Worm (Caenorhabditis elegans) whole organism, L3 larva: ENCODE results near the gene ZK632.11.

ENCODE experiments used
- ZK546.5 ChIP-seq: sonication (generic microtip); optimal IDR thresholded peaks from 2 replicates; lab custom pipeline; 2017; ENCODE audit warnings: missing biosample characterization, missing genetic modification characterization
- ama-1 ChIP-seq: fragments of 150-350 bp; optimal IDR thresholded peaks from 2 replicates; lab custom pipeline; 2018
- ceh-82 ChIP-seq: fragments of 150-350 bp; optimal IDR thresholded peaks from 2 replicates; lab custom pipeline; 2014; ENCODE audit warnings: missing biosample characterization, missing genetic modification characterization
- elt-1 ChIP-seq: fragments of 150-350 bp; optimal IDR thresholded peaks from 2 replicates; lab custom pipeline; 2014; ENCODE audit warnings: missing biosample characterization, missing genetic modification characterization
- elt-2 ChIP-seq: sonication (generic microtip); optimal IDR thresholded peaks from 2 replicates; lab custom pipeline; 2016; ENCODE audit warnings: missing genetic modification reagents, mild to moderate bottlenecking, missing genetic modification characterization, missing compliant biosample characterization
- lin-39 ChIP-seq: fragments of 150-350 bp; optimal IDR thresholded peaks from 2 replicates; lab custom pipeline; 2018; ENCODE audit warnings: missing biosample characterization, missing genetic modification reagents, missing genetic modification characterization
- nfya-1 ChIP-seq: sonication (generic microtip); optimal IDR thresholded peaks from 2 replicates; lab custom pipeline; 2017; ENCODE audit warnings: missing genetic modification characterization, mild to moderate bottlenecking, missing compliant biosample characterization, antibody characterized with exemption, moderate library complexity; ENCODE audit not compliant: insufficient read depth
- nhr-12 ChIP-seq: fragments of 150-350 bp; optimal IDR thresholded peaks from 2 replicates; lab custom pipeline; 2014; ENCODE audit warnings: missing biosample characterization, missing genetic modification characterization
- nhr-76 ChIP-seq: fragments of 150-350 bp; sonication (generic microtip); optimal IDR thresholded peaks from 5 replicates; lab custom pipeline; 2014; ENCODE audit warnings: missing biosample characterization, missing genetic modification characterization
- nhr-77 ChIP-seq: fragments of 150-350 bp; optimal IDR thresholded peaks from 2 replicates; lab custom pipeline; 2014; ENCODE audit warnings: missing biosample characterization, missing genetic modification characterization
- sea-2 ChIP-seq: fragments of 150-350 bp; sonication (generic microtip); optimal IDR thresholded peaks from 4 replicates; lab custom pipeline; 2014; ENCODE audit warnings: missing biosample characterization, missing genetic modification reagents, missing genetic modification characterization
- skn-1 ChIP-seq: fragments of 150-350 bp; optimal IDR thresholded peaks from 2 replicates; lab custom pipeline; 2014; ENCODE audit warnings: missing biosample characterization, missing genetic modification characterization
- zag-1 ChIP-seq: fragments of 150-350 bp; optimal IDR thresholded peaks from 2 replicates; lab custom pipeline; 2014; ENCODE audit warnings: missing biosample characterization, missing genetic modification characterization

- TF ChIP-seq ama-1 (lab: Kevin White, UChicago) (no peak), nhr-77 (tag; lab: Kevin White, UChicago) (no peak), nhr-76 (tag; lab: Kevin White, UChicago) (no peak), skn-1 (tag; lab: Kevin White, UChicago) (no peak), ZK546.5 (tag; lab: Kevin White, UChicago) (no peak), nhr-12 (no peak), zag-1 (tag; lab: Kevin White, UChicago) (no peak), sea-2 (GFP tag; lab: Kevin White, UChicago) (no peak), elt-1 (tag; lab: Kevin White, UChicago) (peak; percentile 97), elt-2 (peak; percentile 68), ceh-82 (tag; lab: Kevin White, UChicago) (no peak), nfya-1 (tag; lab: Kevin White, UChicago) (no peak), lin-39 (tag; lab: Kevin White, UChicago) (no peak)
Observed at ce11 chrIII:9858061-9858460, 30.3 kb downstream of the ZK632.11 start.
